Worm (Caenorhabditis elegans) whole organism, mixed stage, embryonic: ENCODE data around the gene F49F1.12.

ENCODE experiments used
- elt-1 ChIP-seq: sonication (generic microtip); optimal IDR thresholded peaks from 2 replicates; lab custom pipeline; 2017; ENCODE audit warnings: missing genetic modification characterization, mild to moderate bottlenecking, missing compliant biosample characterization, antibody characterized with exemption, moderate library complexity, borderline replicate concordance; ENCODE audit not compliant: insufficient read depth
- lin-13 ChIP-seq: fragments of 150-350 bp; optimal IDR thresholded peaks from 2 replicates; lab custom pipeline; 2014; ENCODE audit warnings: missing biosample characterization, missing genetic modification characterization

- TF ChIP-seq lin-13 (tag; lab: Kevin White, UChicago) = no peak
- TF ChIP-seq elt-1 = no peak
These were observed 7.1 kb downstream of the F49F1.12 start, which contains the start of gene F49F1.17 for ce11 chrIV:4135744-4136143.
